Worm (Caenorhabditis elegans) whole organism, L1 larva: ENCODE data around the gene suex-2.
A peak's percentile ranks its signal among the peaks of the same experiment; 100 is the strongest.

Experiments
- ama-1 ChIP-seq: fragments of 150-350 bp; optimal IDR thresholded peaks from 2 replicates; lab custom pipeline; 2014
- lin-13 ChIP-seq: fragments of 150-350 bp; optimal IDR thresholded peaks from 2 replicates; lab custom pipeline; 2014; ENCODE audit warnings: missing biosample characterization, missing genetic modification reagents, missing genetic modification characterization
- lin-39 ChIP-seq: fragments of 150-350 bp; optimal IDR thresholded peaks from 2 replicates; lab custom pipeline; 2014; ENCODE audit warnings: missing biosample characterization, missing genetic modification reagents, missing genetic modification characterization
- zag-1 ChIP-seq: fragments of 150-350 bp; optimal IDR thresholded peaks from 2 replicates; lab custom pipeline; 2014; ENCODE audit warnings: missing biosample characterization, missing genetic modification characterization

DNA sequence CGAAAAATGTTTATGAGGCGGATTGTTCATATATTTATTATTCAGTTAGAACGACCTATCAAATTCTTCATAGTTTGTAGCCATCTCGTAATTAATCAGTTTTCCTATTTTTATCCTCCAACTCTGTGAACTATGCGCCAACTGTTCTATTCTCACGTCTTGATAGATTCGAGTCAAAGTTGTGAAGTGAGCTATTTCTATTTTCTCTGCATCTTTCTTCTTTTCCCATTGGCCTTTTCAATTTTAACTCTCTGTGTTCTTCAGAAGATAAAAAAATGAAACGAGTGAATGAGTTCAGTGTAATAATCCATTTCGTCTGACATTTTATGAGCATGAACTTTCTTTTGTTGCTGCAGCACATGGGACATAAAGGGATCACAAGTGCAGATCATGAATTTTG lies 10.0 kb downstream of the suex-2 start:
- no peak for TF ChIP-seq zag-1 (tag; lab: Kevin White, UChicago)
- no peak for TF ChIP-seq ama-1 (lab: Kevin White, UChicago)
- no peak for TF ChIP-seq lin-13 (GFP tag; lab: Kevin White, UChicago)
- TF ChIP-seq lin-39 (tag; lab: Kevin White, UChicago): peak; percentile 5
